Worm (Caenorhabditis elegans): Measurements from ENCODE around the gene C03A3.3.

DNA sequence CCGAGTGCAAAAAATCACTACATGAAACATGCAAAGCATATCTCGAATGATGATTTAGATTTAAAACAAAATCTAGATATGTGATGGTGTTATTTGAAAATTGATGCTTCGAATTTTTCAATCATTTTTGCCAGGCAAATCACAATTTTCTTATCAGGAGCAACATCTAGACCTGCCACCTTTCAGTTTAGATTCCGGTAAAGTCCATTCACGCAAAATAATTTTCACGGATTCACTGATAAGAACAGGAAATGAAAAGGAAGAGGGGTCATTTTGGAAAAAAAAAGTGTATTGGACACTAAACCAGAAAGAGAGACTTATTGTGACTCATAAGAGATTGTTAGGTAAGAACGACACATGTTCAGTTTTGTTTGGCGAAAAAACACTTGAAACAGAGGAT, 16.9 kb downstream of the C03A3.3 start:
- TF ChIP-seq scrt-1 (GFP tag; IDR thresholded peaks at IDR 0.05) (no peak), B0310.2 (tag; optimal IDR thresholded peaks at IDR 0.05) (no peak), sea-1 (GFP tag; conservative IDR thresholded peaks at IDR 0.05) (no peak), flt-1 (GFP tag; IDR thresholded peaks at IDR 0.05) (no peak), ama-1 (optimal IDR thresholded peaks at IDR 0.05) (no peak), pes-1 (GFP tag; IDR thresholded peaks at IDR 0.05) (no peak), ceh-13 (GFP tag; optimal IDR thresholded peaks at IDR 0.05) (no peak), tbx-37 (GFP tag; conservative IDR thresholded peaks at IDR 0.05) (no peak), hmbx-1 (tag; optimal IDR thresholded peaks at IDR 0.05) (no peak)

Measured in whole organism, early embryonic.